Fruit fly (Drosophila melanogaster) whole organism, pupa: ENCODE data around the gene Rbm13.
A peak's percentile ranks its signal among the peaks of the same experiment; 100 is the strongest.

ENCODE experiments used
- CG10348 ChIP-seq: fragments of 200-800 bp; sonication (Bioruptor generic); IDR thresholded peaks from 2 replicates; pipeline ENCODE4 v1.3.6; 2022; ENCODE audit warnings: missing biosample characterization, missing genetic modification characterization
- CG12605 ChIP-seq: fragments of 200-800 bp; sonication (Bioruptor generic); IDR thresholded peaks from 2 replicates; pipeline ENCODE4 v1.3.6; 2022; ENCODE audit warnings: missing biosample characterization, missing genetic modification characterization
- CG13204 ChIP-seq: fragments of 200-800 bp; sonication (Bioruptor generic); optimal IDR thresholded peaks from 2 replicates; lab custom pipeline; 2018; ENCODE audit warnings: missing biosample characterization, mild to moderate bottlenecking, missing genetic modification characterization, moderate library complexity
- CG14655 ChIP-seq: fragments of 200-800 bp; sonication (Bioruptor generic); optimal IDR thresholded peaks from 3 replicates; lab custom pipeline; 2017; ENCODE audit warnings: mild to moderate bottlenecking, missing biosample characterization, missing genetic modification reagents, missing genetic modification characterization
- CG15710 ChIP-seq: fragments of 200-800 bp; sonication (Bioruptor generic); optimal IDR thresholded peaks from 2 replicates; lab custom pipeline; 2018; ENCODE audit warnings: missing biosample characterization, mild to moderate bottlenecking, missing genetic modification characterization, moderate library complexity
- CG17806 ChIP-seq: fragments of 200-800 bp; sonication (Bioruptor generic); optimal IDR thresholded peaks from 2 replicates; lab custom pipeline; 2018; ENCODE audit warnings: missing biosample characterization, mild to moderate bottlenecking, missing genetic modification characterization, moderate library complexity
- CG32121 ChIP-seq: fragments of 200-800 bp; sonication (Bioruptor generic); IDR thresholded peaks from 2 replicates; pipeline ENCODE4 v1.3.6; 2022; ENCODE audit warnings: missing biosample characterization, missing genetic modification characterization
- CG34367 ChIP-seq: fragments of 200-800 bp; sonication (Bioruptor generic); optimal IDR thresholded peaks from 2 replicates; lab custom pipeline; 2018; ENCODE audit warnings: missing biosample characterization, mild to moderate bottlenecking, missing genetic modification characterization
- CG4496 ChIP-seq: fragments of 200-800 bp; sonication (Bioruptor generic); IDR thresholded peaks from 3 replicates; pipeline ENCODE4 v1.3.6; 2022; ENCODE audit warnings: missing biosample characterization, missing genetic modification characterization
- CG8159 ChIP-seq: fragments of 200-800 bp; sonication (Bioruptor generic); optimal IDR thresholded peaks from 3 replicates; lab custom pipeline; 2018; ENCODE audit warnings: missing biosample characterization, mild to moderate bottlenecking, missing genetic modification characterization, moderate library complexity
- CG8301 ChIP-seq: fragments of 200-800 bp; sonication (Bioruptor generic); optimal IDR thresholded peaks from 2 replicates; lab custom pipeline; 2018; ENCODE audit warnings: missing biosample characterization, mild to moderate bottlenecking, missing genetic modification characterization
- CG9948 ChIP-seq: fragments of 200-800 bp; sonication (Bioruptor generic); optimal IDR thresholded peaks from 2 replicates; lab custom pipeline; 2018; ENCODE audit warnings: missing biosample characterization, mild to moderate bottlenecking, missing genetic modification characterization, moderate library complexity
- D1 ChIP-seq: fragments of 200-800 bp; sonication (Bioruptor generic); optimal IDR thresholded peaks from 2 replicates; lab custom pipeline; 2018; ENCODE audit warnings: missing biosample characterization, mild to moderate bottlenecking, missing genetic modification characterization, moderate library complexity
- EcR ChIP-seq: fragments of 200-800 bp; sonication (Bioruptor generic); optimal IDR thresholded peaks from 3 replicates; lab custom pipeline; 2019; ENCODE audit warnings: missing biosample characterization, missing genetic modification characterization, mild to moderate bottlenecking, moderate library complexity, missing genetic modification reagents
- Ets98B ChIP-seq: fragments of 200-800 bp; sonication (Bioruptor generic); IDR thresholded peaks from 2 replicates; pipeline ENCODE4 v1.3.6; 2022; ENCODE audit warnings: missing biosample characterization, missing genetic modification characterization
- Pif1A ChIP-seq: fragments of 200-800 bp; sonication (Bioruptor generic); optimal IDR thresholded peaks from 3 replicates; lab custom pipeline; 2016; ENCODE audit warnings: missing biosample characterization, missing genetic modification characterization
- Pif1B ChIP-seq: fragments of 200-800 bp; sonication (Bioruptor generic); optimal IDR thresholded peaks from 3 replicates; lab custom pipeline; 2016; ENCODE audit warnings: missing biosample characterization, missing genetic modification characterization
- Snoo ChIP-seq: fragments of 200-800 bp; sonication (Bioruptor generic); optimal IDR thresholded peaks from 3 replicates; lab custom pipeline; 2017; ENCODE audit warnings: missing biosample characterization, mild to moderate bottlenecking, missing genetic modification characterization, inconsistent platforms
- fd96Ca ChIP-seq: fragments of 200-800 bp; sonication (Bioruptor generic); IDR thresholded peaks from 3 replicates; pipeline ENCODE4 v1.3.6; 2022; ENCODE audit warnings: missing biosample characterization, missing genetic modification characterization
- gl ChIP-seq: fragments of 200-800 bp; sonication (Bioruptor generic); optimal IDR thresholded peaks from 2 replicates; lab custom pipeline; 2018; ENCODE audit warnings: missing biosample characterization, mild to moderate bottlenecking, missing genetic modification characterization
- rn ChIP-seq: fragments of 200-800 bp; sonication (Bioruptor generic); IDR thresholded peaks from 2 replicates; pipeline ENCODE4 v1.3.6; 2022; ENCODE audit warnings: missing biosample characterization, missing genetic modification characterization

Gene Rbm13

DNA sequence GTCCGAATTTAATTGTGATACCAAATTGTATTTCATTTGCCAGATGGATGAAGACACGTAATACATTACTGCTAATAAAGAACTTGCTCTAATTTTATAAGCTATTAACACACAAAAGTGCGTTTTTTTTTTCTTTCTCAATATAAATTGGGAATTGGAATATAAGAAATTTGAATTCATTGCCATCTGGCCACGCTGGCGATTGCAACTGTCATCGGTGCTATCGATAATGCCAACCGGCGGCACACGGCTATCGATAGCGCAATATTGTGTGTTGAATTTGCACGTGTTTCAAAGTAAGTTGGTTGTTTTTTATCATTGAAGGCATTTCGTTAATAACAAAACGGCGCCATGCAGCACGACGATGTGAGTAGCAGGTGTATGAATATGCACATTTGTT, at the start of gene Rbm13:
Rbm13 (plus strand) TSS at position 253 of the 400 bp plus-strand sequence.
- TF ChIP-seq CG10348 (GFP tag; lab: Robert Waterston, UW) (no peak), CG12605 (no peak), rn (GFP tag; lab: Robert Waterston, UW) (no peak), CG14655 (no peak), CG9948 (tag; lab: Kevin White, UChicago) (no peak), Pif1A (GFP tag; lab: Kevin White, UChicago) (no peak), CG32121 (GFP tag; lab: Robert Waterston, UW) (no peak), D1 (tag; lab: Kevin White, UChicago) (no peak), CG17806 (tag; lab: Kevin White, UChicago) (no peak), Snoo (tag; lab: Kevin White, UChicago) (no peak), CG8301 (tag; lab: Kevin White, UChicago) (no peak), CG15710 (tag; lab: Kevin White, UChicago) (no peak), CG8159 (tag; lab: Kevin White, UChicago) (no peak), fd96Ca (no peak), Pif1B (GFP tag; lab: Kevin White, UChicago) (no peak)

DNA sequence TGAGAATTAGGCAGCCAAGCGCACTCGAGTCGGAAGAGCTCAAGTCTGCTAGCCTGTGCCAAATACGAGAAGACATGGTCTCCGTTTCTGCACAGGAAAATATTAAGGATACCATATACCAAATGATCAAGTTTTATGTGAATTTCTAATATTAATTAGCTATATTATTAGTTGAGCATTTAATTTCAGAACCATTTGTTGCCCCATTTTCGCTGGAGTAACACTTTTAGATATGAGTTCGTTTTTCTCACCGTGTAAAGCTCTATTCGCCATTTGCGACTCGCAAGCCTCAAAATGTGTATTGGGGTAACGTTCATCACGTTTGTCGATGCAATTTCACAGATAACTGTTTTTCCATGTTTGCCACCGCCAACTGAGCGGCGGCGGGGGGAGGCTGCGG, 49.3 kb upstream of the Rbm13 start:
- peak; percentile 17 for TF ChIP-seq CG14655
- peak; percentile 14 for TF ChIP-seq CG8301 (tag; lab: Kevin White, UChicago)
- peak; percentile 45; the same call in 1 of the 3 replicates for TF ChIP-seq fd96Ca
- no peak for TF ChIP-seq CG34367 (tag; lab: Kevin White, UChicago)
- peak; percentile 65 for TF ChIP-seq CG32121 (GFP tag; lab: Robert Waterston, UW)

DNA sequence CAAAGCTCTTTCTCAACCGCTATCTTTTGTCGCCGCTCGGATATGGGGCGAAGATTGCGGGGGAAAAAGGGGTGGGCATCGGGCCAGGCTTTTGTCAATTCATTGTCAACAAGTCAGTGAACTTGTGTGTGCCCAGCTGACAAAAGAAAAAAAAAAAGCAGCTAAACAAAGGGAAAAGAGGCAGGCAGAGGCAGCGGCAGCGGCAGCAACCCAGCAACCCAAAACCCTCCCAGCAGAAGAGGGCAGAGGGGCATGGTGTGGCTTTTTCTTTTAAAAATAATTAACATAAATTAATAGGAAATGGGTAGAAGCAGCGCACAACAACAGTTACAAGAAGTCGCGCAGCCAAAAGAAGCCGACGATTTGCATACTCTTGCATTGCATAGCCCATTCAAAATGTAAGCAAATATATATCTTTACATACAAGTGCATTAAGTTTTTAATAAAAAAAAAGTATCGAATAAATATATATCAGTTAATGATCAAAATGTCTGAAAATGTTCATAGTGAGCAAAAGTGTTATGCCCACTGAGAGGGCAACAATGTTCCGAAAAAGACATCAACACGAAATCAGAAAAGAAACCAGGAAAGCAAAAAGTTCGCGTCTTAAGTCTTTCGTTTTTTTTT, 44.3 kb upstream of the Rbm13 start:
- TF ChIP-seq CG4496 (GFP tag; lab: Robert Waterston, UW) (no peak), CG17806 (tag; lab: Kevin White, UChicago) (no peak), Pif1A (GFP tag; lab: Kevin White, UChicago) (no peak), CG10348 (GFP tag; lab: Robert Waterston, UW) (no peak), Pif1B (GFP tag; lab: Kevin White, UChicago) (peak; percentile 58), CG32121 (GFP tag; lab: Robert Waterston, UW) (no peak), CG8159 (tag; lab: Kevin White, UChicago) (no peak), fd96Ca (no peak), CG8301 (tag; lab: Kevin White, UChicago) (no peak), EcR (GFP tag; lab: Kevin White, UChicago) (peak; percentile 44), CG14655 (no peak), gl (tag; lab: Kevin White, UChicago) (no peak), rn (GFP tag; lab: Robert Waterston, UW) (no peak), Ets98B (no peak), CG12605 (no peak), Snoo (tag; lab: Kevin White, UChicago) (peak; percentile 6), CG13204 (no peak)

DNA sequence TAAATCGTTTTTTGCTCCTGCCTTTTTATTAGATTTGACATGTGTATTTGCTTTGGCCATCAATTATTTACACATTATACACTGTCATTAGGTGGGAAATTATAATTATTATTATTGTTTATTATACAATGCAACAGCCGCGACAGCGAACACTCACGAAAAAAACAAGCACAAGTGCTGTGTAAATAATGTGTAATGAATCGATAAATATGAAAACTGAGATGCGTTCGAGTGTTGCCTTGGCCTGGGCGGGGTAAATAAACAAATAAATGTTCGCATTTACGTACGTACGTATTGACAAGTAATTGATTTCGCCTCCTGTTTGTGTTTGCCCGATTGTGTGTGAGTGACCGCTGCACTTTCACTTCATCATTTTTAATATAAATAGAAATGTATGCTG, 42.8 kb upstream of the Rbm13 start:
- TF ChIP-seq D1 (tag; lab: Kevin White, UChicago) (no peak), gl (tag; lab: Kevin White, UChicago) (no peak), CG32121 (GFP tag; lab: Robert Waterston, UW) (no peak), CG9948 (tag; lab: Kevin White, UChicago) (no peak), CG4496 (GFP tag; lab: Robert Waterston, UW) (no peak), fd96Ca (no peak), rn (GFP tag; lab: Robert Waterston, UW) (no peak), CG13204 (no peak), CG10348 (GFP tag; lab: Robert Waterston, UW) (no peak), CG8159 (tag; lab: Kevin White, UChicago) (no peak)

DNA sequence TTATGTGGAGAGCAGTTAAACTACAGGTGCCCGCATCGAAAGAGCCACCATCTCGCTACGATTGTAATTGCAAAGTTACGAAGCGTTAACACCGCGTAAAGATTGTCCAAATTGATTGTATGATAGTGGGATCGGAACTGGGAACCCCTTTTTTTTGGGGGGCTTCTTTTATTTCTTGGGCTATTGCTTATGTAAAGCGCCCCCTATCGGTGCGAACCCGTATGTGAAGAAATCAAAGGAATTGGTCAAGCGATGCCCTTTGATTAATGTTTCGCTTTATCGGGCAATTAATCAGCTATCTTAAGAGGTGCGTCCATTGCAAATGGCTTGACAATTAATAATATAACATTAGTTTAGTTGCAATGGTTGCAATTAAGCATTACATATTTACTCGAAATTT, 42.0 kb upstream of the Rbm13 start:
- TF ChIP-seq CG9948 (tag; lab: Kevin White, UChicago) (no peak), CG8301 (tag; lab: Kevin White, UChicago) (no peak), gl (tag; lab: Kevin White, UChicago) (no peak), D1 (tag; lab: Kevin White, UChicago) (no peak), CG10348 (GFP tag; lab: Robert Waterston, UW) (no peak)

DNA sequence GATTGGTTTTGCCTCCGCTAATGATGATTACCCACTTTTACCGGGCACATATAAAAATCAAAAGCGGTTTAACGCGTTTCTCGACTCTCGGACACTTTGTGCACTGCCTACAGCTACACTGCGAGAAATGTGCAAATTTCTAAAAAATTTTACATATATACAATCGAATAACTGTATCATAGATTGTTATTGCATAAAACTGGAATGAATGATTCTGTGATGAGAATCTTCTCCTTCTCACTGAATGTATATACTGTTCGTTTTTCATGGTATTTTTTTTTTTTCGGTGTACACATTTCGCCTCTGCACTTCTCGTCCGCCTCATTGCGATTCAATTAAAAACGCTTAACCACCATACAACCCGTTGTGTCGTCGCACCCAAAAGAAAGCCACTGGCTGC, 40.2 kb upstream of the Rbm13 start:
- peak; percentile 93 for TF ChIP-seq CG4496 (GFP tag; lab: Robert Waterston, UW)
- TF ChIP-seq fd96Ca, result peak; percentile 88
- no peak for TF ChIP-seq D1 (tag; lab: Kevin White, UChicago)
- peak; percentile 87 for TF ChIP-seq CG12605
- TF ChIP-seq rn (GFP tag; lab: Robert Waterston, UW), result peak; percentile 76
- peak; percentile 87 for TF ChIP-seq CG32121 (GFP tag; lab: Robert Waterston, UW)
- peak; percentile 28 for TF ChIP-seq gl (tag; lab: Kevin White, UChicago)
- peak; percentile 68 for TF ChIP-seq CG9948 (tag; lab: Kevin White, UChicago)
- peak; percentile 73 for TF ChIP-seq CG17806 (tag; lab: Kevin White, UChicago)
- peak; percentile 79 for TF ChIP-seq CG8159 (tag; lab: Kevin White, UChicago)
- peak; percentile 85 for TF ChIP-seq Snoo (tag; lab: Kevin White, UChicago)
- TF ChIP-seq EcR (GFP tag; lab: Kevin White, UChicago), result peak; percentile 28
- TF ChIP-seq CG13204, result peak; percentile 31
- peak; percentile 87 for TF ChIP-seq Pif1B (GFP tag; lab: Kevin White, UChicago)
- peak; percentile 91 for TF ChIP-seq CG14655
- peak; percentile 71 for TF ChIP-seq CG34367 (tag; lab: Kevin White, UChicago)
- TF ChIP-seq CG10348 (GFP tag; lab: Robert Waterston, UW), result peak; percentile 57; the same call in 1 of the 2 replicates
- TF ChIP-seq CG15710 (tag; lab: Kevin White, UChicago), result peak; percentile 78
- peak; percentile 89 for TF ChIP-seq Pif1A (GFP tag; lab: Kevin White, UChicago)
- TF ChIP-seq CG8301 (tag; lab: Kevin White, UChicago), result peak; percentile 90
- peak; percentile 93 for TF ChIP-seq Ets98B
